Worm (Caenorhabditis elegans): ENCODE data around the gene C35B1.7.

The C35B1.7 gene

ce11 chrIV:4108767-4109166 lies at the start of gene C35B1.7:
Gene C35B1.7 (plus strand): TSS chrIV:4109067.
- no peak for TF ChIP-seq him-1 (tag; optimal IDR thresholded peaks at IDR 0.05)
- no peak for TF ChIP-seq W03F9.2 (tag; optimal IDR thresholded peaks at IDR 0.05)
- TF ChIP-seq dao-5 (tag; optimal IDR thresholded peaks at IDR 0.05) = no peak

ce11 chrIV:4063573-4063972 lies 45.3 kb upstream of the C35B1.7 start, which contains the start of gene ilys-6:
Gene ilys-6 (minus strand): TSS chrIV:4063673.
- no peak for TF ChIP-seq dao-5 (tag; optimal IDR thresholded peaks at IDR 0.05)
- no peak for TF ChIP-seq him-1 (tag; optimal IDR thresholded peaks at IDR 0.05)

ce11 chrIV:4067336-4067735 lies 41.5 kb upstream of the C35B1.7 start:
- TF ChIP-seq dao-5 (tag; optimal IDR thresholded peaks at IDR 0.05) (no peak), him-1 (tag; optimal IDR thresholded peaks at IDR 0.05) (no peak), W03F9.2 (tag; optimal IDR thresholded peaks at IDR 0.05) (no peak)

DNA sequence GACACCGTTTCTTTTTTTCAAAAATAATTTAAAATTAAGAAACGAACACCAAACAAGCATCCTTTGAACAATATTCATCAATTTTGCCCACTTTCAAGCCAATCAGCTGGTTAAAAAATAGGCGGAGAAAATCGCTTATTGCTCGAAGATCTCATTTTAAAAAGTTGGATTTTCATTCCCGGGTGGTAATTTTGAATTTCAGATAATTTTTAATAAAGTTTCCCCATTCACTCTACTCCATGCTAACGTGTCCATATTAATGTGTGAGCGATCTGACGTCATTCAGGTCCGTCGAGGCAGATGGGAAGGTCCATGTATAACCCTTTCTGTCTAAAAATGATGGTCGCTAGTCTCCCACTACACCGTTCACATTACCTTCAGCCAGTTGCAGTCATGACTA lies 40.4 kb upstream of the C35B1.7 start, which contains the start of gene fbxb-55:
Gene fbxb-55 (plus strand): TSS at position 301 of the 400 bp plus-strand sequence.
- no peak for TF ChIP-seq him-1 (tag; optimal IDR thresholded peaks at IDR 0.05)
- no peak for TF ChIP-seq W03F9.2 (tag; optimal IDR thresholded peaks at IDR 0.05)
- TF ChIP-seq dao-5 (tag; optimal IDR thresholded peaks at IDR 0.05) = no peak

DNA sequence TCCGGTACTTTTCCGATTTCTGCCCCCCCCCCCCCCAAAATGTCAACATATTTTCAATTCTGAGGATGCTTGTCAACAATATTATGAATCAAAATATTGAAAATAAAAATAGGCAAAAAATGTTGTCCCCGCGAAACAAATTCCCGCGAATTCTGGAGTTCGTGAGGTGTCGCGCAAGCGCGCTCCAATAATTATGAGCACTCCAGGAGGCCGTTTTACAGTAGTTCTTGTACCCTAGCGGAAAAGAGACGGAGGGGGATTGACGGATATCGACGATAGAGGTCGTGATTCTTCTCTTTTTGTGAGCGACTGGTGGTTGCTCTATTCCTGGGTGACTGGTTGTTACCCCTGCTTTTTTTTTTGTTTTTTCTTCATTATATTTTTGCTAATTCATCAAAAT lies 38.1 kb upstream of the C35B1.7 start:
- TF ChIP-seq dao-5 (tag; optimal IDR thresholded peaks at IDR 0.05) (no peak), him-1 (tag; optimal IDR thresholded peaks at IDR 0.05) (no peak), W03F9.2 (tag; optimal IDR thresholded peaks at IDR 0.05) (no peak)

ce11 chrIV:4072027-4072426 lies 36.8 kb upstream of the C35B1.7 start, which contains the start of gene pqn-75:
Gene pqn-75 (plus strand): TSS chrIV:4072327.
- TF ChIP-seq W03F9.2 (tag; optimal IDR thresholded peaks at IDR 0.05) (no peak), him-1 (tag; optimal IDR thresholded peaks at IDR 0.05) (no peak), dao-5 (tag; optimal IDR thresholded peaks at IDR 0.05) (no peak)

ce11 chrIV:4074610-4075009 lies 34.3 kb upstream of the C35B1.7 start, which contains the start of gene W03D2.9:
Gene W03D2.9 (minus strand): TSS chrIV:4074710.
- no peak for TF ChIP-seq W03F9.2 (tag; optimal IDR thresholded peaks at IDR 0.05)
- no peak for TF ChIP-seq dao-5 (tag; optimal IDR thresholded peaks at IDR 0.05)

DNA sequence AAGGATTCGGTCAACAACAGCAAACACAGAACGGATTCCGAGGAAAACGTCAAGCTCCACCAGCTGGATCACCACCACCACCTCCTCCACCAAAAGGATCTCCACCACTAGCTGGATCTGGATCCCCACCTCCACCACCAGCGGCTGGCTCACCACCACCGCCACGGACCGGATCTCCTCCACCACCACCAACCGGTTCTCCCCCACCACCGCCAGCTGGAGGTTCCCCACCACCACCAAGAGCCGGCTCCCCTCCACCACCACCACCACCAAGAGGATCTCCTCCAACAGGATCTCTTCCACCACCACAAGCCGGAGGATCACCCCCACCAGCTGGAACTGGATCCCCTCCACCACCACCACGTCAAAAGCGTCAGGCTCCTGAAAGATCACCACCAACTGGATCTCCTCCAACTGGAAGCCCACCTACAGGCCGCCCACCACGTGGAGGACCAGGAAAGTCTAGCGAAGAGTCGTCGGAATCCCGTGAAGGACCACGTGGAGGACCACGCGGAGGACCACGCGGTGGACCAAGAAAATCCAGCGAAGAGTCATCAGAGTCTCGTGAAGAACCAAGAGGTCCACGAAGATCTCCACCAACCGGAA lies 32.1 kb upstream of the C35B1.7 start:
- no peak for TF ChIP-seq dao-5 (tag; optimal IDR thresholded peaks at IDR 0.05)
- TF ChIP-seq him-1 (tag; optimal IDR thresholded peaks at IDR 0.05) = no peak
- no peak for TF ChIP-seq W03F9.2 (tag; optimal IDR thresholded peaks at IDR 0.05)

DNA sequence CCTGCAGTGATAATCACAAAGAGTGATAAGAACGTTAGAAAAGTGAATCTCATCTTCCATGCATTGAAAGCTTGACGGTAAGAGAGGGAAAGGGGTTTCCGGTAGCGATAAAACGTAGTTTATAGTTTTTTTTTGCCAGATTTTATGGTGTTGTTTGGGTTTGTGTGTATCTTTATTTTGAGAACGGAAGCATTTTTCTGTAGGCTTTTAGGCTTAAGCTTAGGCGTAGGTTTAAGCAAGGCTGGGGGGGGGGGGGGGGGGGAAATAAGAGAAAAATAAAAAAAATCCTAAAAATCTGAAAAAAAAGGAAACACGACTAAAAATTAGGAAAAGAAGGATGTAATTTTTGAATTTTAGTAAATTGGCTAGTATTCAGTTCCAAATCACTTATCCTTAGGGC lies 30.0 kb upstream of the C35B1.7 start, which contains the start of gene C35B1.8:
Gene C35B1.8 (minus strand): TSS at position 101 of the 400 bp plus-strand sequence.
- no peak for TF ChIP-seq him-1 (tag; optimal IDR thresholded peaks at IDR 0.05)
- TF ChIP-seq dao-5 (tag; optimal IDR thresholded peaks at IDR 0.05) = no peak
- no peak for TF ChIP-seq W03F9.2 (tag; optimal IDR thresholded peaks at IDR 0.05)

DNA sequence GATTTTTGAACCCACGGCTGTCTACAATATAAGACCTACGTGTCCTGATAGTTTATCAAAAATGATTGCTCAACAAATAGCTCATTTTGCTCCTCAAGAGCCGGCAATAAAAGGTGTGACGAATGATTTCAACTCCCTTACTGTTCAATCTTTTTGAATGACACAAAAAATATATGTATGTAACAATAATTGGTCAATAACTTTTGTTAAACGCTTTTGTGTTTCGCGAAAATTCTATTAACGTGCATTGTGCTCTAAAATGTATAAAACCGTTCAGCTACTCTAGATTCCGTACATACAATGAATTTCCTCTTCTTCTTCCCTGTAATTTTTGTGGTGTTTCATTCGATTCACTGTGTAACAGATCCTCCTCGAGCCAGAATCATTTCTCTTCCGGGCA lies 29.4 kb upstream of the C35B1.7 start, which contains the start of gene C35B1.4:
Gene C35B1.4 (plus strand): TSS at position 301 of the 400 bp plus-strand sequence.
- TF ChIP-seq dao-5 (tag; optimal IDR thresholded peaks at IDR 0.05) (no peak), W03F9.2 (tag; optimal IDR thresholded peaks at IDR 0.05) (no peak), him-1 (tag; optimal IDR thresholded peaks at IDR 0.05) (no peak)

DNA sequence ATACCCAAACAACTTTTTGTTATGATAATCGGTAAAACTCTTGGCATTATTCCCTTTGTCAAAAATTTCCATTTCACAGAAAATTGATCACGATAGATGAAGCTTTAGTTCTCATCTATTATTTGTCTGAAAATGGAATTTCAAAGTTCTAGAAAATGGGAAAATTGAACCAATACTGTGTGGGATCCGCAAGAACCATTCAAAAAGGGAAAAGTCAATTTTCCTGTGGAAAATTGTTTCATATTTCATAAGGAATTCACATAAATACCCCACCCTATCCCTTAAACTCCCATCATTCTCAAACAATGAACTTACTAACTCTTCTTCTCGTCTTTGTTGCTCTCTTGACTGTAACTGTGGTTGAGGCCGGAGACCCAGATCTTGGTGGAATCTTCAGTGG lies 28.0 kb upstream of the C35B1.7 start, which contains the start of the genes C35B1.9 and C35B1.3:
Gene C35B1.9 (minus strand): TSS at position 101 of the 400 bp plus-strand sequence.
Gene C35B1.3 (plus strand): TSS at position 306 of the 400 bp plus-strand sequence.
- no peak for TF ChIP-seq dao-5 (tag; optimal IDR thresholded peaks at IDR 0.05)
- no peak for TF ChIP-seq him-1 (tag; optimal IDR thresholded peaks at IDR 0.05)
- no peak for TF ChIP-seq W03F9.2 (tag; optimal IDR thresholded peaks at IDR 0.05)

ce11 chrIV:4082599-4082998 lies 26.3 kb upstream of the C35B1.7 start:
- TF ChIP-seq dao-5 (tag; optimal IDR thresholded peaks at IDR 0.05) = no peak
- no peak for TF ChIP-seq W03F9.2 (tag; optimal IDR thresholded peaks at IDR 0.05)
- TF ChIP-seq him-1 (tag; optimal IDR thresholded peaks at IDR 0.05) = no peak

- TF ChIP-seq W03F9.2 (tag; optimal IDR thresholded peaks at IDR 0.05) (no peak), dao-5 (tag; optimal IDR thresholded peaks at IDR 0.05) (no peak), him-1 (tag; optimal IDR thresholded peaks at IDR 0.05) (no peak)
Measured at ce11 chrIV:4083094-4083493, 25.8 kb upstream of the C35B1.7 start.

ce11 chrIV:4084109-4084508 lies 24.8 kb upstream of the C35B1.7 start, which contains the start of gene C35B1.5:
Gene C35B1.5 (minus strand): TSS chrIV:4084209.
- TF ChIP-seq him-1 (tag; optimal IDR thresholded peaks at IDR 0.05) = no peak
- TF ChIP-seq W03F9.2 (tag; optimal IDR thresholded peaks at IDR 0.05) = no peak
- TF ChIP-seq dao-5 (tag; optimal IDR thresholded peaks at IDR 0.05) = no peak

- TF ChIP-seq him-1 (tag; optimal IDR thresholded peaks at IDR 0.05) (no peak), W03F9.2 (tag; optimal IDR thresholded peaks at IDR 0.05) (peak; percentile 2)
Measured at ce11 chrIV:4085022-4085421, 23.8 kb upstream of the C35B1.7 start.
